Fruit fly (Drosophila melanogaster): ENCODE data around the gene CG3402.
A peak's percentile ranks its signal among the peaks of the same experiment; 100 is the strongest.

CG3402 gene

DNA sequence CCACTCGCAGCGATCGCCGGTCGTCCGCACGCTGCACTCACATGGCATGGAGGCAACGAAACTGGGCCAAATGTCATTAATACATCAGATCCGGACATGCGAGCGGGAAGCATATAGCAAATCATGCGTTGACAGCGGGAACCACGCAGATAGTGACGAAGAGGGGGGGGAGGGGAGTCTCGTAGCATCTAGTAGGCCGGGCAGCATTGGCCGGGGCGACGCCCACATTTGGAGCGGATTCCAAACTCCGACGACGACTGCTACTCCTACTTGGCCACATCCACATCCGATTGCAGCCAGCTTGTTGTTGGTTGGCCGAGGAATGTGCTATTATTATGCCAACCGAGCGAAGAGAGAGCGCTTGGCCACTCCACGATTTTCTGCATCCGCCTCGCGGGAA, 17.2 kb downstream of the CG3402 start (continued):
- TF ChIP-seq Sin3A (optimal IDR thresholded peaks at IDR 0.05) = no peak
- TF ChIP-seq CrebB (tag; optimal IDR thresholded peaks at IDR 0.05) = no peak
- peak; percentile 55 for TF ChIP-seq Med (GFP tag)
- no peak for TF ChIP-seq Ssrp (tag; optimal IDR thresholded peaks at IDR 0.05)
- no peak for TF ChIP-seq CG15269 (tag; optimal IDR thresholded peaks at IDR 0.05)

DNA sequence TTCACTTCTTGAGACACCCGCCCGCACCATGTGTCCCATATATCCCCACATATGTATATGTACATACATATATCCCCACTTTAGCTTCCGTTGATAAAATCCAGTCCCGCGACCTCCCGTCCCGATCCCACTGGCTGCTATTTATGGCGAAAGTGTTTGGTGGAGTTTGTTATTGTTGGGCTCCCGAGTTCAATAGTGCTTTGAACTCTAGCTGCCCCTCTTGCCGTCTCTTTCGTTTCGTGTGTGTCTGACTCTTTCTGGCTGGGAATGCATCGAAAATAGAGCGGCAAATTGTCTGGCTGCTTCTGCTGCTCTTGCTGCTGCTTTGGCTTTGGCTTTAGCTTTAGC, 17.7 kb downstream of the CG3402 start:
- TF ChIP-seq CG15269 (tag; optimal IDR thresholded peaks at IDR 0.05) (no peak), crol (GFP tag; IDR thresholded peaks at IDR 0.05) (peak; percentile 72; the same call in 1 of the 2 replicates), sd (tag; optimal IDR thresholded peaks at IDR 0.05) (peak; percentile 86), Lim3 (GFP tag; IDR thresholded peaks at IDR 0.05) (no peak), Jarid2 (GFP tag; optimal IDR thresholded peaks at IDR 0.05) (no peak), aop (GFP tag; IDR thresholded peaks at IDR 0.05) (0 out of 2 replicates have a peak, but pooled peaks have one; percentile 2), kah (GFP tag; optimal IDR thresholded peaks at IDR 0.05) (peak; percentile 73), ro (GFP tag; IDR thresholded peaks at IDR 0.05) (0 out of 2 replicates have a peak, but pooled peaks have one; percentile 4), kni (GFP tag; optimal IDR thresholded peaks at IDR 0.05) (peak; percentile 67), CG1832 (GFP tag; optimal IDR thresholded peaks at IDR 0.05) (peak; percentile 54), Dip2 (GFP tag; IDR thresholded peaks at IDR 0.05) (0 out of 2 replicates have a peak, but pooled peaks have one; percentile 2), Eip74EF (GFP tag; optimal IDR thresholded peaks at IDR 0.05) (peak in 1 of 2 experiments; percentile 16), CG14965 (GFP tag; optimal IDR thresholded peaks at IDR 0.05; ENCODE audit: borderline replicate concordance) (peak; percentile 21), CG10321 (GFP tag; IDR thresholded peaks at IDR 0.05) (peak; percentile 31; the same call in 1 of the 2 replicates), CG3065 (GFP tag; optimal IDR thresholded peaks at IDR 0.05) (no peak), Blimp-1 (GFP tag; optimal IDR thresholded peaks at IDR 0.05) (peak; percentile 85), Hr78 (GFP tag; optimal IDR thresholded peaks at IDR 0.05) (peak in 1 of 2 experiments; percentile 96), CG7556 (GFP tag; optimal IDR thresholded peaks at IDR 0.05) (peak; percentile 32), pros (GFP tag; optimal IDR thresholded peaks at IDR 0.05) (peak; percentile 17)

DNA sequence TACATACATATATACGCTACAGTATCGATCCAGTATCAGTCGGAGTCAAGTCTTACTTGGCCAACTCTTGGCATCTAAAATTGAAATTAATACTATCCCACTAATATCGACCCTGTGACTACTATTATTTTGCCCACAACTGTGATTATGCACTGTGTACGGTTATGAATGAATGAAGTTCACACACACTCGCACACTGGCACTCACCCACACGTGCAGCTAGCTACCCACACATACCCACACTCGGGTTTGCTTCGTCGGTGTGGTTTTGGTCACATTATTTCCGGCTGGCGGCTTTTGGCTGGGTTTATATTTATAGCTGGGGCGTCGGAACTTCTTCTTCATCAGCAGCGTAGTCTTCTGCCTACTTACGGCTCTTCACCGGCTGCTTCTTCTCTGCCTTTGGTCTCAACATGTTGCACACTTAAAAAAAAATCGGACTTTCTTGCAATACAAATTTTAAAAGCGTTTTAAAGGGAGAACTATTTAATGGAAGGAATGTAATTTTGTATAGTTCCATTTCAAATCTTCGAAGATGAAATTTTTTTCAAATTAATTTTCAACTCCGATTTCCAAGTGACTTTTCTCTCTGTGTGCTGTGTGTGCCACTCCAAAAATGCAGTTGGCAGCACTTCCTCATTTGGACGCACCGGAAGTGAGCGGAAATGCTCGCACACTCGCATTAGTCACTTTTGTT, 18.2 kb downstream of the CG3402 start:
- TF ChIP-seq Scr (GFP tag; IDR thresholded peaks at IDR 0.05; ENCODE audit: partially characterized antibody) = no peak
- TF ChIP-seq psq (GFP tag; optimal IDR thresholded peaks at IDR 0.05) = peak; percentile 80
- peak; percentile 88 for TF ChIP-seq disco-r (GFP tag; optimal IDR thresholded peaks at IDR 0.05)
- no peak for TF ChIP-seq luna (GFP tag; optimal IDR thresholded peaks at IDR 0.05)
- peak; percentile 83 for TF ChIP-seq dimm (GFP tag; IDR thresholded peaks at IDR 0.05)
- peak; percentile 73 for TF ChIP-seq caup (GFP tag; optimal IDR thresholded peaks at IDR 0.05; ENCODE audit: severe bottlenecking)
- peak; percentile 74 for TF ChIP-seq fu2 (GFP tag; optimal IDR thresholded peaks at IDR 0.05)
- TF ChIP-seq Atf-2 (GFP tag; optimal IDR thresholded peaks at IDR 0.05) = peak; percentile 89
- 0 out of 2 replicates have a peak, but pooled peaks have one; percentile 15 for TF ChIP-seq Poxn (GFP tag; IDR thresholded peaks at IDR 0.05)
- TF ChIP-seq zen2 (GFP tag; IDR thresholded peaks at IDR 0.05; ENCODE audit: partially characterized antibody) = no peak
- no peak for TF ChIP-seq Dp (GFP tag; optimal IDR thresholded peaks at IDR 0.05)
- 0 out of 2 replicates have a peak, but pooled peaks have one; percentile 12 for TF ChIP-seq Dip2 (GFP tag; IDR thresholded peaks at IDR 0.05)
- peak; percentile 91 for TF ChIP-seq tio (GFP tag; optimal IDR thresholded peaks at IDR 0.05)
- TF ChIP-seq CTCF (GFP tag; optimal IDR thresholded peaks at IDR 0.05) = peak; percentile 44
- TF ChIP-seq repo (GFP tag; optimal IDR thresholded peaks at IDR 0.05) = peak; percentile 92
- peak; percentile 76 for TF ChIP-seq CG6854 (GFP tag; optimal IDR thresholded peaks at IDR 0.05)
- TF ChIP-seq CG13287 (GFP tag; IDR thresholded peaks at IDR 0.05; ENCODE audit: partially characterized antibody) = no peak
- peak; percentile 97 for TF ChIP-seq dmrt11E (tag; optimal IDR thresholded peaks at IDR 0.05)
- TF ChIP-seq fd102C (GFP tag; optimal IDR thresholded peaks at IDR 0.05) = peak; percentile 90
- TF ChIP-seq vnd (GFP tag; IDR thresholded peaks at IDR 0.05; ENCODE audit: partially characterized antibody) = no peak
- peak; percentile 89 for TF ChIP-seq CG10267 (tag; optimal IDR thresholded peaks at IDR 0.05)
- TF ChIP-seq en (GFP tag; optimal IDR thresholded peaks at IDR 0.05) = peak; percentile 88
- TF ChIP-seq CG8290 (GFP tag; optimal IDR thresholded peaks at IDR 0.05) = peak; percentile 93
- TF ChIP-seq CG8290 (tag; optimal IDR thresholded peaks at IDR 0.05) = peak; percentile 35 to 76
- peak; percentile 90 for TF ChIP-seq CG12219 (GFP tag; optimal IDR thresholded peaks at IDR 0.05)

Data from whole organism, embryonic.